Worm (Caenorhabditis elegans) whole organism, L3 larva: ENCODE measurements around the gene parg-1.

Experiments used
- ZK546.5 ChIP-seq: sonication (generic microtip); optimal IDR thresholded peaks from 2 replicates; lab custom pipeline; 2017; ENCODE audit warnings: missing biosample characterization, missing genetic modification characterization
- ceh-28 ChIP-seq: fragments of 150-350 bp; optimal IDR thresholded peaks from 2 replicates; lab custom pipeline; 2014; ENCODE audit warnings: missing biosample characterization, missing genetic modification reagents, missing genetic modification characterization
- elt-2 ChIP-seq: sonication (generic microtip); optimal IDR thresholded peaks from 2 replicates; lab custom pipeline; 2016; ENCODE audit warnings: missing genetic modification reagents, mild to moderate bottlenecking, missing genetic modification characterization, missing compliant biosample characterization
- jun-1 ChIP-seq: fragments of 150-350 bp; optimal IDR thresholded peaks from 2 replicates; lab custom pipeline; 2014; ENCODE audit warnings: missing biosample characterization, missing genetic modification reagents, missing genetic modification characterization
- lin-15B ChIP-seq: fragments of 150-350 bp; optimal IDR thresholded peaks from 2 replicates; lab custom pipeline; 2014; ENCODE audit warnings: missing biosample characterization, missing genetic modification characterization
- mdl-1 ChIP-seq: fragments of 150-350 bp; optimal IDR thresholded peaks from 2 replicates; lab custom pipeline; 2014; ENCODE audit warnings: missing biosample characterization, missing genetic modification characterization
- nhr-76 ChIP-seq: fragments of 150-350 bp; sonication (generic microtip); optimal IDR thresholded peaks from 5 replicates; lab custom pipeline; 2014; ENCODE audit warnings: missing biosample characterization, missing genetic modification characterization
- pha-4 ChIP-seq: fragments of 150-350 bp; optimal IDR thresholded peaks from 2 replicates; lab custom pipeline; 2014; ENCODE audit warnings: missing biosample characterization, missing genetic modification reagents, missing genetic modification characterization
- unc-39 ChIP-seq: sonication (generic microtip); optimal IDR thresholded peaks from 4 replicates; lab custom pipeline; 2017; ENCODE audit warnings: missing biosample characterization, missing genetic modification characterization
- unc-62 ChIP-seq: fragments of 150-350 bp; sonication (generic microtip); optimal IDR thresholded peaks from 4 replicates; lab custom pipeline; 2014; ENCODE audit warnings: missing biosample characterization, missing genetic modification reagents, missing genetic modification characterization
- ztf-11 ChIP-seq: fragments of 150-350 bp; optimal IDR thresholded peaks from 2 replicates; lab custom pipeline; 2014; ENCODE audit warnings: missing biosample characterization, missing genetic modification characterization

DNA sequence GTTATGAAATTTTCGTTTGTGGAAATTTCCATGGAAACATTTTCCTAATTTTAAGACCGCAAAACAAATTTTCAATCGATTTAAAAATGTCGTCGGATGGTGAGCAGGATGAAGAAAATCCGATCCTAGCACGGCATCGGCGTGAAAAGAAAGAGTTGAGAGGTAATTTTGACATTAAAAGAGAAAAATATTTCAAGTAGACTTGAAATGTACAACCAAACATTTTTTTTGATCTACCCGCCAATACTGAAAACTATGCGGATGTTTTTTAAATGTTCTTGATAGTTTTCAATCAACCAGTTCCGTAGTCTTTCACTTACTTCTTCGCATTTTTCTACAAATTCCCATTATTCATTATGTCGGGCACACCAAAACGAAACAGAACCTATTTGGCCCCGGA lies 17.9 kb upstream of the parg-1 start, which contains the start of gene otub-3:
- TF ChIP-seq ztf-11 (tag; lab: Kevin White, UChicago) (no peak), elt-2 (tag; lab: Kevin White, UChicago) (no peak), unc-62 (GFP tag; lab: Kevin White, UChicago) (no peak), lin-15B (tag; lab: Kevin White, UChicago) (no peak), unc-39 (no peak), pha-4 (tag; lab: Kevin White, UChicago) (no peak), jun-1 (tag; lab: Kevin White, UChicago) (no peak), nhr-76 (tag; lab: Kevin White, UChicago) (no peak), ZK546.5 (no peak), mdl-1 (no peak), ceh-28 (tag; lab: Kevin White, UChicago) (no peak)
